Worm (Caenorhabditis elegans) whole organism, early embryonic: ENCODE data around the gene C36E8.4.
A peak's percentile ranks its signal among the peaks of the same experiment; 100 is the strongest.

Experiments used
- B0310.2 ChIP-seq: sonication (generic microtip); optimal IDR thresholded peaks from 2 replicates; lab custom pipeline; 2016; ENCODE audit warnings: mild to moderate bottlenecking, missing genetic modification characterization, missing compliant biosample characterization
- F13C5.2 ChIP-seq: sonication (generic microtip); optimal IDR thresholded peaks from 2 replicates; lab custom pipeline; 2017; ENCODE audit warnings: mild to moderate bottlenecking, missing genetic modification characterization, inconsistent platforms, missing compliant biosample characterization
- aly-1 ChIP-seq: sonication (generic microtip); optimal IDR thresholded peaks from 2 replicates; lab custom pipeline; 2016; ENCODE audit warnings: missing genetic modification characterization, missing compliant biosample characterization
- ama-1 ChIP-seq: fragments of 150-350 bp; optimal IDR thresholded peaks from 2 replicates; lab custom pipeline; 2014
- ceh-13 ChIP-seq: fragments of 200-800 bp; sonication (Bioruptor generic); optimal IDR thresholded peaks from 2 replicates; lab custom pipeline; 2018; ENCODE audit warnings: mild to moderate bottlenecking, missing genetic modification characterization, missing compliant biosample characterization
- ceh-36 ChIP-seq: sonication (generic microtip); optimal IDR thresholded peaks from 2 replicates; lab custom pipeline; 2016; ENCODE audit warnings: missing genetic modification characterization, inconsistent platforms, missing compliant biosample characterization
- ets-7 ChIP-seq: sonication (generic microtip); optimal IDR thresholded peaks from 2 replicates; lab custom pipeline; 2016; ENCODE audit warnings: missing genotype, missing genetic modification characterization, missing compliant biosample characterization
- flt-1 ChIP-seq: fragments of 200-800 bp; sonication (Bioruptor generic); IDR thresholded peaks from 2 replicates; pipeline ENCODE4 v1.3.6; 2022; ENCODE audit warnings: missing genetic modification characterization, missing compliant biosample characterization
- hmbx-1 ChIP-seq: sonication (generic microtip); optimal IDR thresholded peaks from 2 replicates; lab custom pipeline; 2016; ENCODE audit warnings: mild to moderate bottlenecking, missing genetic modification characterization, missing compliant biosample characterization
- hmg-4 ChIP-seq: fragments of 200-800 bp; sonication (Bioruptor generic); optimal IDR thresholded peaks from 2 replicates; lab custom pipeline; 2018; ENCODE audit warnings: mild to moderate bottlenecking, missing genetic modification characterization, missing compliant biosample characterization
- hnd-1 ChIP-seq: sonication (generic microtip); optimal IDR thresholded peaks from 2 replicates; lab custom pipeline; 2016; ENCODE audit warnings: missing genetic modification characterization, missing compliant biosample characterization
- pes-1 ChIP-seq: fragments of 200-800 bp; sonication (Bioruptor generic); IDR thresholded peaks from 2 replicates; pipeline ENCODE4 v1.3.6; 2022; ENCODE audit warnings: missing genetic modification reagents, missing genetic modification characterization, missing compliant biosample characterization
- scrt-1 ChIP-seq: fragments of 200-800 bp; sonication (Bioruptor generic); IDR thresholded peaks from 2 replicates; pipeline ENCODE4 v1.3.6; 2022; ENCODE audit warnings: missing genetic modification characterization, missing compliant biosample characterization
- sea-1 ChIP-seq: fragments of 200-800 bp; sonication (Bioruptor generic); conservative IDR thresholded peaks from 2 replicates; pipeline ENCODE4 v1.3.6; 2022; ENCODE audit warnings: missing genetic modification characterization, missing compliant biosample characterization
- tbx-11 ChIP-seq: fragments of 200-800 bp; sonication (Bioruptor generic); IDR thresholded peaks from 2 replicates; pipeline ENCODE4 v1.3.6; 2022; ENCODE audit warnings: missing genetic modification characterization, missing compliant biosample characterization
- tbx-37 ChIP-seq: fragments of 200-800 bp; sonication (Bioruptor generic); conservative IDR thresholded peaks from 2 replicates; pipeline ENCODE4 v1.3.6; 2022; ENCODE audit warnings: missing genetic modification reagents, missing genetic modification characterization, missing compliant biosample characterization
- tra-4 ChIP-seq: sonication (generic microtip); optimal IDR thresholded peaks from 2 replicates; lab custom pipeline; 2017; ENCODE audit warnings: missing genetic modification characterization, missing compliant biosample characterization

C36E8.4 gene

ce11 chrIII:4057894-4058293 lies 45.8 kb downstream of the C36E8.4 start, which contains the start of gene rcq-5:
Gene rcq-5, minus strand, starts transcription at chrIII:4057976.
- TF ChIP-seq tbx-11 (GFP tag; lab: Robert Waterston, UW) (no peak), hmbx-1 (tag; lab: Kevin White, UChicago) (no peak), ceh-36 (tag; lab: Kevin White, UChicago) (no peak), tra-4 (tag; lab: Kevin White, UChicago) (no peak), pes-1 (GFP tag; lab: Robert Waterston, UW) (no peak), F13C5.2 (tag; lab: Kevin White, UChicago) (no peak), ama-1 (lab: Kevin White, UChicago) (no peak), scrt-1 (no peak), aly-1 (no peak)

ce11 chrIII:4058643-4059042 lies 46.5 kb downstream of the C36E8.4 start, which contains the start of gene his-69:
Gene his-69, minus strand, starts transcription at chrIII:4058743.
- TF ChIP-seq sea-1 (GFP tag; lab: Robert Waterston, UW) (no peak), scrt-1 (no peak), ama-1 (lab: Kevin White, UChicago) (no peak), pes-1 (GFP tag; lab: Robert Waterston, UW) (no peak), F13C5.2 (tag; lab: Kevin White, UChicago) (no peak), hmg-4 (GFP tag; lab: Kevin White, UChicago) (no peak), hnd-1 (tag; lab: Kevin White, UChicago) (no peak), ceh-36 (tag; lab: Kevin White, UChicago) (no peak)

ce11 chrIII:4060019-4060418 lies 47.9 kb downstream of the C36E8.4 start, which contains the start of gene his-70:
Gene his-70, minus strand, starts transcription at chrIII:4060119.
- no peak for TF ChIP-seq tbx-11 (GFP tag; lab: Robert Waterston, UW)
- TF ChIP-seq ama-1 (lab: Kevin White, UChicago) = no peak
- no peak for TF ChIP-seq scrt-1
- TF ChIP-seq flt-1 (GFP tag; lab: Robert Waterston, UW) = no peak
- no peak for TF ChIP-seq F13C5.2 (tag; lab: Kevin White, UChicago)
- TF ChIP-seq ceh-13 = no peak
- TF ChIP-seq aly-1 = no peak
- TF ChIP-seq hmbx-1 (tag; lab: Kevin White, UChicago) = no peak
- no peak for TF ChIP-seq hnd-1 (tag; lab: Kevin White, UChicago)
- no peak for TF ChIP-seq ceh-36 (tag; lab: Kevin White, UChicago)
- no peak for TF ChIP-seq pes-1 (GFP tag; lab: Robert Waterston, UW)
- no peak for TF ChIP-seq sea-1 (GFP tag; lab: Robert Waterston, UW)
- no peak for TF ChIP-seq tbx-37 (GFP tag; lab: Robert Waterston, UW)
- no peak for TF ChIP-seq B0310.2 (tag; lab: Kevin White, UChicago)
- TF ChIP-seq hmg-4 (GFP tag; lab: Kevin White, UChicago) = no peak
- no peak for TF ChIP-seq tra-4 (tag; lab: Kevin White, UChicago)
- TF ChIP-seq ets-7 (tag; lab: Kevin White, UChicago) = no peak

ce11 chrIII:4060856-4061383 lies 48.8 kb downstream of the C36E8.4 start:
- TF ChIP-seq ceh-36 (tag; lab: Kevin White, UChicago) (peak; percentile 13), pes-1 (GFP tag; lab: Robert Waterston, UW) (peak; percentile 34; the same call in 1 of the 2 replicates)

DNA sequence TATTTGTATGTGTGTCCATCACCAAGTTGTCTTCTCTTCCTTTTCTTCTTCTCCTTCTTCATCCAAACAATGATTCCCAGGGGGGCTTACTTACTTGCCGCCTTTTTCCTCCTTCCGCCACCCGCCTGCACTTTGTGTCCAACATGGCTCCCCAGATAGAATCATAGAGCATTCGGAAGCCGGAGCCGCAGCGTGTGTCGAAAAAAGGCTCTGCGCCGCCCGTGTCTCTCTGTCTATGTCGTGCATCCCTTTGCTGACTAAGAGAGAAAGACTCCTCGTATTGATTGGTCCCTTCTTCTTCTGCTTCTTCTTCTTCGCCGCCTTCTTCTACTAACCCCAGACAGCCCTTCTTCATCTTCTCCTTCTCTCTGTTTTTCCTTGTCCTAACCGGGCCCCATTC lies 51.6 kb downstream of the C36E8.4 start:
- TF ChIP-seq tbx-11 (GFP tag; lab: Robert Waterston, UW) = no peak
- 0 out of 2 replicates have a peak, but pooled peaks have one; percentile 41 for TF ChIP-seq sea-1 (GFP tag; lab: Robert Waterston, UW)
- TF ChIP-seq tra-4 (tag; lab: Kevin White, UChicago) = no peak
- no peak for TF ChIP-seq scrt-1
- no peak for TF ChIP-seq tbx-37 (GFP tag; lab: Robert Waterston, UW)
- TF ChIP-seq B0310.2 (tag; lab: Kevin White, UChicago) = no peak
- TF ChIP-seq hmg-4 (GFP tag; lab: Kevin White, UChicago) = peak; percentile 48
- TF ChIP-seq ama-1 (lab: Kevin White, UChicago) = no peak
- no peak for TF ChIP-seq ets-7 (tag; lab: Kevin White, UChicago)
